Worm (Caenorhabditis elegans) whole organism, L4 larva: ENCODE measurements around the gene C16C10.13.

Source experiments
- aha-1 ChIP-seq: fragments of 150-350 bp; peaks from one replicate; lab custom pipeline; 2014; ENCODE audit warnings: missing biosample characterization, missing genetic modification characterization
- aly-2 ChIP-seq: sonication (generic microtip); optimal IDR thresholded peaks from 2 replicates; lab custom pipeline; 2018; ENCODE audit warnings: missing biosample characterization, missing genetic modification characterization
- ceh-82 ChIP-seq: sonication (generic microtip); optimal IDR thresholded peaks from 2 replicates; lab custom pipeline; 2017; ENCODE audit warnings: missing biosample characterization, missing genetic modification characterization
- egl-27 ChIP-seq: sonication (generic microtip); optimal IDR thresholded peaks from 3 replicates; lab custom pipeline; 2017; ENCODE audit warnings: missing biosample characterization, missing genetic modification reagents, missing genetic modification characterization
- lin-29 ChIP-seq: fragments of 200-800 bp; sonication (Bioruptor generic); IDR thresholded peaks from 2 replicates; pipeline ENCODE4 v1.3.6; 2022; ENCODE audit warnings: missing genetic modification reagents, missing genetic modification characterization, missing compliant biosample characterization
- lir-3 ChIP-seq: sonication (generic microtip); optimal IDR thresholded peaks from 2 replicates; lab custom pipeline; 2016; ENCODE audit warnings: mild to moderate bottlenecking, missing genetic modification characterization, missing compliant biosample characterization
- nhr-77 ChIP-seq: fragments of 150-350 bp; optimal IDR thresholded peaks from 2 replicates; lab custom pipeline; 2014; ENCODE audit warnings: missing biosample characterization, missing genetic modification characterization
- php-3 ChIP-seq: fragments of 200-800 bp; sonication (Bioruptor generic); IDR thresholded peaks from 2 replicates; pipeline ENCODE4 v1.3.6; 2022; ENCODE audit warnings: missing genetic modification reagents, missing genetic modification characterization, missing compliant biosample characterization
- skn-1 ChIP-seq: fragments of 150-350 bp; optimal IDR thresholded peaks from 2 replicates; lab custom pipeline; 2014; ENCODE audit warnings: missing biosample characterization, missing genetic modification characterization
- snpc-4 ChIP-seq: fragments of 150-350 bp; optimal IDR thresholded peaks from 2 replicates; lab custom pipeline; 2014; ENCODE audit warnings: missing biosample characterization, missing genetic modification characterization

- TF ChIP-seq snpc-4 (tag; lab: Kevin White, UChicago): no peak
- TF ChIP-seq lin-29 (GFP tag; lab: Robert Waterston, UW): no peak
- TF ChIP-seq egl-27: no peak
- TF ChIP-seq aly-2 (tag; lab: Kevin White, UChicago): no peak
- TF ChIP-seq skn-1 (tag; lab: Kevin White, UChicago): no peak
- TF ChIP-seq aha-1: no peak
- TF ChIP-seq ceh-82 (tag; lab: Kevin White, UChicago): no peak
- TF ChIP-seq nhr-77 (tag; lab: Kevin White, UChicago): no peak
- TF ChIP-seq lir-3 (tag; lab: Kevin White, UChicago): no peak
- TF ChIP-seq php-3 (GFP tag; lab: Robert Waterston, UW): no peak
These were observed 14.9 kb downstream of the C16C10.13 start, which contains the start of gene dnj-16 for ce11 chrIII:4191091-4191638.
